Fruit fly (Drosophila melanogaster) whole organism, prepupa: ENCODE data around the gene CG10654.
A peak's percentile ranks its signal among the peaks of the same experiment; 100 is the strongest.

Experiments used
- Blimp-1 ChIP-seq: fragments of 200-800 bp; sonication (Bioruptor generic); optimal IDR thresholded peaks from 3 replicates; lab custom pipeline; 2017; ENCODE audit warnings: missing biosample characterization, missing genetic modification characterization, mild to moderate bottlenecking, moderate library complexity, missing genetic modification reagents
- CG10631 ChIP-seq: fragments of 200-800 bp; sonication (Bioruptor generic); optimal IDR thresholded peaks from 2 replicates; lab custom pipeline; 2016; ENCODE audit warnings: missing biosample characterization, missing genetic modification characterization
- CG11294 ChIP-seq: fragments of 200-800 bp; sonication (Bioruptor generic); IDR thresholded peaks from 2 replicates; pipeline ENCODE4 v1.3.6; 2022; ENCODE audit warnings: missing biosample characterization, missing genetic modification characterization
- CG15336 ChIP-seq: fragments of 200-800 bp; sonication (Bioruptor generic); IDR thresholded peaks from 2 replicates; pipeline ENCODE4 v1.3.6; 2022; ENCODE audit warnings: missing biosample characterization, missing genetic modification characterization
- CG16779 ChIP-seq: fragments of 200-800 bp; sonication (Bioruptor generic); optimal IDR thresholded peaks from 3 replicates; lab custom pipeline; 2017; ENCODE audit warnings: missing biosample characterization, mild to moderate bottlenecking, missing genetic modification characterization
- CG31627 ChIP-seq: fragments of 200-800 bp; sonication (Bioruptor generic); optimal IDR thresholded peaks from 3 replicates; lab custom pipeline; 2016; ENCODE audit warnings: missing biosample characterization, missing genetic modification characterization
- CG32006 ChIP-seq: fragments of 200-800 bp; sonication (Bioruptor generic); optimal IDR thresholded peaks from 3 replicates; lab custom pipeline; 2017; ENCODE audit warnings: missing biosample characterization, mild to moderate bottlenecking, missing genetic modification characterization
- CG3919 ChIP-seq: fragments of 200-800 bp; sonication (Bioruptor generic); optimal IDR thresholded peaks from 3 replicates; lab custom pipeline; 2016; ENCODE audit warnings: missing biosample characterization, missing genetic modification characterization
- CG4318 ChIP-seq: fragments of 200-800 bp; sonication (Bioruptor generic); optimal IDR thresholded peaks from 3 replicates; lab custom pipeline; 2017; ENCODE audit warnings: missing biosample characterization, mild to moderate bottlenecking, missing genetic modification characterization
- CG6163 ChIP-seq: fragments of 200-800 bp; sonication (Bioruptor generic); IDR thresholded peaks from 3 replicates; pipeline ENCODE4 v1.3.6; 2022; ENCODE audit warnings: missing biosample characterization, missing genetic modification characterization
- CG6792 ChIP-seq: fragments of 200-800 bp; sonication (Bioruptor generic); optimal IDR thresholded peaks from 3 replicates; lab custom pipeline; 2016; ENCODE audit warnings: missing biosample characterization, missing genetic modification characterization
- CG6808 ChIP-seq: fragments of 200-800 bp; sonication (Bioruptor generic); optimal IDR thresholded peaks from 3 replicates; lab custom pipeline; 2017; ENCODE audit warnings: missing biosample characterization, missing genetic modification characterization, mild to moderate bottlenecking, moderate library complexity, missing genetic modification reagents
- CG6854 ChIP-seq: fragments of 200-800 bp; sonication (Bioruptor generic); optimal IDR thresholded peaks from 2 replicates; lab custom pipeline; 2017; ENCODE audit warnings: missing biosample characterization, mild to moderate bottlenecking, missing genetic modification characterization
- CG7368 ChIP-seq: fragments of 200-800 bp; sonication (Bioruptor generic); optimal IDR thresholded peaks from 3 replicates; lab custom pipeline; 2016; ENCODE audit warnings: missing biosample characterization, missing genetic modification characterization
- CG8119 ChIP-seq: fragments of 200-800 bp; sonication (Bioruptor generic); IDR thresholded peaks from 3 replicates; pipeline ENCODE4 v1.3.6; 2022; ENCODE audit warnings: missing biosample characterization, missing genetic modification characterization
- CG8319 ChIP-seq: fragments of 200-800 bp; sonication (Bioruptor generic); optimal IDR thresholded peaks from 3 replicates; lab custom pipeline; 2016; ENCODE audit warnings: missing biosample characterization, missing genetic modification characterization
- CG8632 ChIP-seq: fragments of 200-800 bp; sonication (Bioruptor generic); optimal IDR thresholded peaks from 3 replicates; lab custom pipeline; 2016; ENCODE audit warnings: missing biosample characterization, missing genetic modification characterization
- Eip75B ChIP-seq: fragments of 200-800 bp; sonication (Bioruptor generic); optimal IDR thresholded peaks from 3 replicates; lab custom pipeline; 2016; ENCODE audit warnings: missing biosample characterization, missing genetic modification characterization
- Eip78C ChIP-seq: fragments of 200-800 bp; sonication (Bioruptor generic); peaks from one replicate; lab custom pipeline; 2016; ENCODE audit warnings: missing biosample characterization, missing genetic modification characterization
- Eip93F ChIP-seq: fragments of 200-800 bp; sonication (Bioruptor generic); optimal IDR thresholded peaks from 2 replicates; lab custom pipeline; 2016; ENCODE audit warnings: missing biosample characterization, mild to moderate bottlenecking, missing genetic modification characterization
- Ets21C ChIP-seq: fragments of 200-800 bp; sonication (Bioruptor generic); optimal IDR thresholded peaks from 3 replicates; lab custom pipeline; 2016; ENCODE audit warnings: missing biosample characterization, missing genetic modification characterization
- Gug ChIP-seq: fragments of 200-800 bp; sonication (Bioruptor generic); IDR thresholded peaks from 2 replicates; pipeline ENCODE4 v1.3.6; 2022; ENCODE audit warnings: missing biosample characterization, missing genetic modification characterization
- Hr38 ChIP-seq: sonication (Bioruptor generic); optimal IDR thresholded peaks from 2 replicates; lab custom pipeline; 2016; ENCODE audit warnings: missing biosample characterization, missing genetic modification characterization
- Hr39 ChIP-seq: fragments of 200-800 bp; sonication (Bioruptor generic); optimal IDR thresholded peaks from 2 replicates; lab custom pipeline; 2016; ENCODE audit warnings: missing biosample characterization, missing genetic modification characterization
- Hr4 ChIP-seq: fragments of 200-800 bp; sonication (Bioruptor generic); optimal IDR thresholded peaks from 3 replicates; lab custom pipeline; 2016; ENCODE audit warnings: missing biosample characterization, missing genetic modification characterization
- Lpt ChIP-seq: fragments of 200-800 bp; sonication (Bioruptor generic); optimal IDR thresholded peaks from 3 replicates; lab custom pipeline; 2016; ENCODE audit warnings: missing biosample characterization, missing genetic modification characterization
- Met ChIP-seq: fragments of 200-800 bp; sonication (Bioruptor generic); optimal IDR thresholded peaks from 3 replicates; lab custom pipeline; 2016; ENCODE audit warnings: missing biosample characterization, missing genetic modification characterization
- Smox ChIP-seq: fragments of 200-800 bp; sonication (Bioruptor generic); optimal IDR thresholded peaks from 3 replicates; lab custom pipeline; 2016; ENCODE audit warnings: missing biosample characterization, missing genetic modification characterization
- Sox102F ChIP-seq: fragments of 200-800 bp; sonication (Bioruptor generic); optimal IDR thresholded peaks from 2 replicates; lab custom pipeline; 2016; ENCODE audit warnings: missing biosample characterization, mild to moderate bottlenecking, missing genetic modification characterization
- Sox14 ChIP-seq: fragments of 200-800 bp; sonication (Bioruptor generic); optimal IDR thresholded peaks from 3 replicates; lab custom pipeline; 2016; ENCODE audit warnings: missing biosample characterization, missing genetic modification characterization
- Sox15 ChIP-seq: fragments of 200-800 bp; sonication (Bioruptor generic); optimal IDR thresholded peaks from 3 replicates; lab custom pipeline; 2016; ENCODE audit warnings: missing biosample characterization, missing genetic modification characterization
- achi ChIP-seq: fragments of 200-800 bp; sonication (Bioruptor generic); optimal IDR thresholded peaks from 3 replicates; lab custom pipeline; 2016; ENCODE audit warnings: missing biosample characterization, missing genetic modification characterization
- acj6 ChIP-seq: fragments of 200-800 bp; sonication (Bioruptor generic); optimal IDR thresholded peaks from 3 replicates; lab custom pipeline; 2016; ENCODE audit warnings: missing biosample characterization, missing genetic modification characterization
- cyc ChIP-seq: fragments of 200-800 bp; sonication (Bioruptor generic); optimal IDR thresholded peaks from 3 replicates; lab custom pipeline; 2016; ENCODE audit warnings: missing biosample characterization, missing genetic modification characterization
- dac ChIP-seq: fragments of 200-800 bp; sonication (Bioruptor generic); optimal IDR thresholded peaks from 2 replicates; lab custom pipeline; 2017; ENCODE audit warnings: missing biosample characterization, mild to moderate bottlenecking, missing genetic modification characterization
- dsx ChIP-seq: fragments of 200-800 bp; optimal IDR thresholded peaks from 3 replicates; lab custom pipeline; 2019; ENCODE audit warnings: missing biosample characterization, mild to moderate bottlenecking, missing genetic modification characterization, moderate library complexity; ENCODE audit not compliant: poor library complexity, severe bottlenecking
- fkh ChIP-seq: fragments of 200-800 bp; sonication (Bioruptor generic); optimal IDR thresholded peaks from 3 replicates; lab custom pipeline; 2017; ENCODE audit warnings: missing biosample characterization, mild to moderate bottlenecking, missing genetic modification characterization, moderate library complexity
- net ChIP-seq: fragments of 200-800 bp; sonication (Bioruptor generic); optimal IDR thresholded peaks from 3 replicates; lab custom pipeline; 2016; ENCODE audit warnings: missing biosample characterization, missing genetic modification characterization
- pdm3 ChIP-seq: fragments of 200-800 bp; sonication (Bioruptor generic); optimal IDR thresholded peaks from 3 replicates; lab custom pipeline; 2016; ENCODE audit warnings: missing biosample characterization, missing genetic modification characterization
- salr ChIP-seq, 2 experiments: fragments of 200-800 bp; sonication (Bioruptor generic); optimal IDR thresholded peaks; 3 replicates each; lab custom pipeline; 2016 to 2018; ENCODE audit warnings: missing biosample characterization in 2 of 2, missing genetic modification characterization in 2 of 2, mild to moderate bottlenecking in 1 of 2
- svp ChIP-seq: fragments of 200-800 bp; sonication (Bioruptor generic); peaks from one replicate; lab custom pipeline; 2016; ENCODE audit warnings: missing biosample characterization, missing genetic modification characterization
- topi ChIP-seq: fragments of 200-800 bp; sonication (Bioruptor generic); optimal IDR thresholded peaks from 3 replicates; lab custom pipeline; 2016; ENCODE audit warnings: missing biosample characterization, missing genetic modification characterization
- vri ChIP-seq: fragments of 200-800 bp; sonication (Bioruptor generic); optimal IDR thresholded peaks from 3 replicates; lab custom pipeline; 2016; ENCODE audit warnings: missing biosample characterization, mild to moderate bottlenecking, missing genetic modification characterization

Gene CG10654

DNA sequence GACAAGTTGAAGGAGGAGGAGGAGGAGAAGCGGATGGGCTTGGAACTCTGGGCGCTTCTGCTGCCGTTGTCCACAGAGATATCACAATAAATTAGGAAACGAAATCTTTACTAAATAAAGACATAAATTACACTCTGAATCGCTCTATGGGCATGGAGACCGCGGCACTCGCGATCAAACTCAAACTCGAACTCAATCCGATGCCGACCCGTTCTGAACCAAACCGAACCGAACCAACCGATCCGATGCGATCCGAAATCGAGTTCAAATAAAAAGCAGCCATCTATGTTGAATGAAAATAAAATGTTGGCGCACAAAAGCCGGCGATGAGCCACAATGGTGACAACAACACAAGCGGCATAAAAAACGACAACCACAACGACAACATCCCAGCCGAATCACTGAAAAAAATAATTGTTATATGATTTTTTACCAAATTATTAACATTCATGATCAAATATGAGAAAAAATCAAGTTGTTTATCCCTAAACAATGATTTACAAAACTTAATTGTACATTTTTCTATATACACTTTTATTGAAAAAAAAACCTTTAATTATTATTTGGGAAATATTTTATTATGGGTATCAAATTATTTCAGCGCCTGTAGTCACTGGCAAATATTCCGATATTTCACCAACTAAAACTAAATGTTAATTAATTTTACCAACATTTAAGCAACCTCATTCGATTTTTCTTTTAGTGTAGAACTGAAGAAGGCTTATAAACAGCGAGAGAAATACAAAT, 50.6 kb downstream of the CG10654 start (continued):
- TF ChIP-seq CG7368 (GFP tag; lab: Kevin White, UChicago) = peak; percentile 32
- no peak for TF ChIP-seq CG16779 (tag; lab: Kevin White, UChicago)
- peak; percentile 50 for TF ChIP-seq Sox14 (GFP tag; lab: Kevin White, UChicago)
- TF ChIP-seq CG10631 (GFP tag; lab: Kevin White, UChicago) = peak; percentile 61
- TF ChIP-seq Ets21C (GFP tag; lab: Kevin White, UChicago) = peak; percentile 18
- peak; percentile 10 for TF ChIP-seq vri
- peak; percentile 66 for TF ChIP-seq dsx (GFP tag; lab: Kevin White, UChicago)
- TF ChIP-seq CG32006 (GFP tag; lab: Kevin White, UChicago) = peak; percentile 71
- TF ChIP-seq Sox15 (GFP tag; lab: Kevin White, UChicago) = peak; percentile 26
- TF ChIP-seq CG6854 = no peak
- TF ChIP-seq CG6792 (GFP tag; lab: Kevin White, UChicago) = peak; percentile 34
- TF ChIP-seq acj6 = peak; percentile 71
- peak; percentile 71 for TF ChIP-seq CG6808
- peak; percentile 27; the same call in 1 of the 3 replicates for TF ChIP-seq CG8119 (GFP tag; lab: Robert Waterston, UW)
- peak; percentile 69 for TF ChIP-seq achi (GFP tag; lab: Kevin White, UChicago)
- TF ChIP-seq CG6163 (GFP tag; lab: Robert Waterston, UW) = no peak
- peak; percentile 91 for TF ChIP-seq Eip78C (GFP tag; lab: Kevin White, UChicago)
- peak; percentile 73 for TF ChIP-seq svp
- TF ChIP-seq Lpt (GFP tag; lab: Kevin White, UChicago) = peak; percentile 55
- peak; percentile 38 for TF ChIP-seq net (GFP tag; lab: Kevin White, UChicago)
- peak; percentile 53 for TF ChIP-seq topi
- peak; percentile 38 for TF ChIP-seq CG8319 (GFP tag; lab: Kevin White, UChicago)
- peak in 1 of 2 experiments; percentile 63 for TF ChIP-seq salr (GFP tag; optimal IDR thresholded peaks at IDR 0.05; lab: Kevin White, UChicago)
- peak; percentile 34 for TF ChIP-seq CG4318 (GFP tag; lab: Kevin White, UChicago)
- TF ChIP-seq fkh = peak; percentile 31
- TF ChIP-seq Met (GFP tag; lab: Kevin White, UChicago) = peak; percentile 70
- no peak for TF ChIP-seq Hr38
- TF ChIP-seq Eip93F = no peak
- TF ChIP-seq CG11294 (GFP tag; lab: Robert Waterston, UW) = no peak
- peak; percentile 49 for TF ChIP-seq Hr4 (GFP tag; lab: Kevin White, UChicago)
- peak; percentile 40; the same call in 1 of the 2 replicates for TF ChIP-seq CG15336 (GFP tag; lab: Robert Waterston, UW)
- TF ChIP-seq Eip75B (GFP tag; lab: Kevin White, UChicago) = peak; percentile 48
- peak; percentile 50 for TF ChIP-seq CG8632
- peak; percentile 47 for TF ChIP-seq cyc
- peak; percentile 60 for TF ChIP-seq Smox (GFP tag; lab: Kevin White, UChicago)
- TF ChIP-seq Hr39 = peak; percentile 31
- no peak for TF ChIP-seq Gug
- TF ChIP-seq Sox102F (GFP tag; lab: Kevin White, UChicago) = peak; percentile 27
- TF ChIP-seq CG31627 (GFP tag; lab: Kevin White, UChicago) = peak; percentile 41
- TF ChIP-seq dac (GFP tag; lab: Kevin White, UChicago) = no peak
- TF ChIP-seq Blimp-1 = no peak
- TF ChIP-seq CG3919 = peak; percentile 79
- TF ChIP-seq pdm3 = peak; percentile 47
- TF ChIP-seq, all 60 proteins: peak for 48
